Worm (Caenorhabditis elegans): ENCODE data around the gene R07A4.3.
A peak's percentile ranks its signal among the peaks of the same experiment; 100 is the strongest.

R07A4.3 gene

ce11 chrX:10748145-10748544 lies 5.4 kb upstream of the R07A4.3 start:
- TF ChIP-seq hsf-1 (GFP tag; IDR thresholded peaks at IDR 0.05), result no peak
- TF ChIP-seq nhr-80 (tag; optimal IDR thresholded peaks at IDR 0.05), result peak; percentile 80

ce11 chrX:10754532-10754931 lies 1.0 kb downstream of the R07A4.3 start:
- TF ChIP-seq let-526 (GFP tag; IDR thresholded peaks at IDR 0.05), result no peak
- TF ChIP-seq attf-6 (GFP tag; IDR thresholded peaks at IDR 0.05), result no peak
- TF ChIP-seq F22D6.2 (tag; optimal IDR thresholded peaks at IDR 0.05), result no peak
- TF ChIP-seq lag-1 (GFP tag; IDR thresholded peaks at IDR 0.05), result no peak
- no peak for TF ChIP-seq T07F8.4 (tag; optimal IDR thresholded peaks at IDR 0.05)
- no peak for TF ChIP-seq attf-5 (GFP tag; optimal IDR thresholded peaks at IDR 0.05)
- TF ChIP-seq ztf-28 (GFP tag; IDR thresholded peaks at IDR 0.05), result no peak
- no peak for TF ChIP-seq snpc-3.4 (tag; optimal IDR thresholded peaks at IDR 0.05)
- no peak for TF ChIP-seq B0019.2 (GFP tag; conservative IDR thresholded peaks at IDR 0.05)
- no peak for TF ChIP-seq rpc-1 (optimal IDR thresholded peaks at IDR 0.05)
- no peak for TF ChIP-seq rpc-1 (tag; optimal IDR thresholded peaks at IDR 0.05)
- TF ChIP-seq ceh-100 (GFP tag; IDR thresholded peaks at IDR 0.05), result no peak
- TF ChIP-seq Y67H2A.10 (GFP tag; conservative IDR thresholded peaks at IDR 0.05), result no peak
- no peak for TF ChIP-seq F49E8.2 (tag; optimal IDR thresholded peaks at IDR 0.05; ENCODE audit: insufficient read depth)
- no peak for TF ChIP-seq chd-7 (tag; optimal IDR thresholded peaks at IDR 0.05)
- TF ChIP-seq hmg-20 (GFP tag; IDR thresholded peaks at IDR 0.05), result no peak
- no peak for TF ChIP-seq Y53G8AR.9 (GFP tag; conservative IDR thresholded peaks at IDR 0.05)
- no peak for TF ChIP-seq ztf-26 (tag; optimal IDR thresholded peaks at IDR 0.05)

DNA sequence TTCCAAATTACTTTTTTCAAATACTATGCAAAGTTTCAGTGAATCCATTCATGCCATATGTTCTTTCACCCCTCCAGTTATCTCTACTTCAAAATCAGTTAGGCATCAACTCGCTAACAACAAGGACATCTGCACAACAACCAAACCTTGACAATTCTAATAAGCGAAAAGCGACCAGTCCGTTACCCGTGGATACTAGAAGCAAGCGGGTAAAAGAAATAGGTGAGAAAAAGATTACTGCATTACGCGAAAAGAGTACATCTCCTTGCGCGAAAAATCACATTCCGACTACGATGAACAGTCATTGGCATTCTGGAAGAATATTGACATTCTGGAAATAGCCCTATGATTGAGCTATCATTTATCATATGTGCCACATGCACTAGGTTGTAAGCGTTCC lies 2.7 kb downstream of the R07A4.3 start:
- TF ChIP-seq dpff-1 (tag; optimal IDR thresholded peaks at IDR 0.05), result no peak
- peak; percentile 36 for TF ChIP-seq ZK185.1 (tag; optimal IDR thresholded peaks at IDR 0.05; ENCODE audit: poor library complexity, severe bottlenecking)
- TF ChIP-seq nfya-2 (GFP tag; IDR thresholded peaks at IDR 0.05), result no peak
- TF ChIP-seq ztf-26 (tag; optimal IDR thresholded peaks at IDR 0.05), result peak; percentile 23
- TF ChIP-seq K11D2.4 (GFP tag; IDR thresholded peaks at IDR 0.05), result 0 out of 2 replicates have a peak, but pooled peaks have one; percentile 37
- TF ChIP-seq die-1 (tag; optimal IDR thresholded peaks at IDR 0.05), result no peak
- TF ChIP-seq zim-3 (tag; optimal IDR thresholded peaks at IDR 0.05), result no peak
- TF ChIP-seq gei-17 (GFP tag; optimal IDR thresholded peaks at IDR 0.05), result peak; percentile 89
- no peak for TF ChIP-seq unc-62 (GFP tag; optimal IDR thresholded peaks at IDR 0.05)
- TF ChIP-seq aptf-2 (GFP tag; conservative IDR thresholded peaks at IDR 0.05), result no peak
- no peak for TF ChIP-seq F57C9.4 (tag; optimal IDR thresholded peaks at IDR 0.05)
- TF ChIP-seq ceh-58 (GFP tag; IDR thresholded peaks at IDR 0.05), result no peak
- TF ChIP-seq ekl-4 (GFP tag; IDR thresholded peaks at IDR 0.05), result no peak
- peak; percentile 6 for TF ChIP-seq nhr-80 (tag; optimal IDR thresholded peaks at IDR 0.05)

- TF ChIP-seq nhr-120 (GFP tag; IDR thresholded peaks at IDR 0.05) (no peak), ZK185.1 (tag; optimal IDR thresholded peaks at IDR 0.05; ENCODE audit: poor library complexity, severe bottlenecking) (no peak), ccch-3 (GFP tag; optimal IDR thresholded peaks at IDR 0.05) (no peak), efl-1 (GFP tag; optimal IDR thresholded peaks at IDR 0.05) (no peak), ceh-91 (GFP tag; IDR thresholded peaks at IDR 0.05) (no peak), snpc-4 (GFP tag; optimal IDR thresholded peaks at IDR 0.05) (no peak), snpc-4 (tag; optimal IDR thresholded peaks at IDR 0.05) (no peak), T26A5.8 (tag; optimal IDR thresholded peaks at IDR 0.05) (no peak)
Measured at ce11 chrX:10757608-10758007, 4.1 kb downstream of the R07A4.3 start, which contains the start of gene R07A4.4. R07A4.4 (minus strand) TSS chrX:10757708.
